Fruit fly (Drosophila melanogaster): Measurements from ENCODE around the gene CG44261.

Gene CG44261

dm6 chr3R:9365121-9365520 is 42.8 kb downstream of the CG44261 start, which contains the start of gene Srr:
Gene Srr (plus strand): TSS chr3R:9365398.
- no peak for TF ChIP-seq CG9948 (tag; optimal IDR thresholded peaks at IDR 0.05)
- no peak for TF ChIP-seq CG17806 (tag; optimal IDR thresholded peaks at IDR 0.05)
- TF ChIP-seq CG8159 (tag; optimal IDR thresholded peaks at IDR 0.05): no peak
- TF ChIP-seq Pif1B (GFP tag; optimal IDR thresholded peaks at IDR 0.05): no peak
- TF ChIP-seq CG14655 (GFP tag; optimal IDR thresholded peaks at IDR 0.05): no peak
- no peak for TF ChIP-seq CG34367 (tag; optimal IDR thresholded peaks at IDR 0.05)
- TF ChIP-seq CG12605 (GFP tag; IDR thresholded peaks at IDR 0.05): no peak
- no peak for TF ChIP-seq gl (tag; optimal IDR thresholded peaks at IDR 0.05)
- no peak for TF ChIP-seq Ets98B (GFP tag; IDR thresholded peaks at IDR 0.05)
- no peak for TF ChIP-seq CG32121 (GFP tag; IDR thresholded peaks at IDR 0.05)
- no peak for TF ChIP-seq CG8301 (tag; optimal IDR thresholded peaks at IDR 0.05)
- TF ChIP-seq Pif1A (GFP tag; optimal IDR thresholded peaks at IDR 0.05): no peak
- no peak for TF ChIP-seq EcR (GFP tag; optimal IDR thresholded peaks at IDR 0.05)
- no peak for TF ChIP-seq fd96Ca (GFP tag; IDR thresholded peaks at IDR 0.05)

dm6 chr3R:9363066-9363719 is 44.8 kb downstream of the CG44261 start, which contains the start of gene CG18473:
Gene CG18473 (plus strand): TSS chr3R:9363305.
- TF ChIP-seq CG34367 (tag; optimal IDR thresholded peaks at IDR 0.05) (no peak), gl (tag; optimal IDR thresholded peaks at IDR 0.05) (no peak), CG13204 (GFP tag; optimal IDR thresholded peaks at IDR 0.05) (no peak), CG4496 (GFP tag; IDR thresholded peaks at IDR 0.05) (no peak), CG17806 (tag; optimal IDR thresholded peaks at IDR 0.05) (no peak), Ets98B (GFP tag; IDR thresholded peaks at IDR 0.05) (no peak), rn (GFP tag; IDR thresholded peaks at IDR 0.05) (no peak), CG15710 (tag; optimal IDR thresholded peaks at IDR 0.05) (no peak), CG8301 (tag; optimal IDR thresholded peaks at IDR 0.05) (no peak), D1 (tag; optimal IDR thresholded peaks at IDR 0.05) (no peak), CG14655 (GFP tag; optimal IDR thresholded peaks at IDR 0.05) (no peak), Pif1B (GFP tag; optimal IDR thresholded peaks at IDR 0.05) (no peak), Snoo (tag; optimal IDR thresholded peaks at IDR 0.05) (no peak), CG12605 (GFP tag; IDR thresholded peaks at IDR 0.05) (no peak), CG10348 (GFP tag; IDR thresholded peaks at IDR 0.05) (no peak), CG8159 (tag; optimal IDR thresholded peaks at IDR 0.05) (no peak), fd96Ca (GFP tag; IDR thresholded peaks at IDR 0.05) (no peak), EcR (GFP tag; optimal IDR thresholded peaks at IDR 0.05) (no peak)

- TF ChIP-seq CG13204 (GFP tag; optimal IDR thresholded peaks at IDR 0.05) (no peak), fd96Ca (GFP tag; IDR thresholded peaks at IDR 0.05) (no peak), CG12605 (GFP tag; IDR thresholded peaks at IDR 0.05) (no peak), CG9948 (tag; optimal IDR thresholded peaks at IDR 0.05) (no peak), CG14655 (GFP tag; optimal IDR thresholded peaks at IDR 0.05) (no peak), CG8301 (tag; optimal IDR thresholded peaks at IDR 0.05) (no peak), CG8159 (tag; optimal IDR thresholded peaks at IDR 0.05) (no peak), CG10348 (GFP tag; IDR thresholded peaks at IDR 0.05) (no peak), CG15710 (tag; optimal IDR thresholded peaks at IDR 0.05) (no peak), CG4496 (GFP tag; IDR thresholded peaks at IDR 0.05) (no peak), CG17806 (tag; optimal IDR thresholded peaks at IDR 0.05) (no peak), CG34367 (tag; optimal IDR thresholded peaks at IDR 0.05) (no peak), Pif1B (GFP tag; optimal IDR thresholded peaks at IDR 0.05) (no peak), rn (GFP tag; IDR thresholded peaks at IDR 0.05) (no peak), Pif1A (GFP tag; optimal IDR thresholded peaks at IDR 0.05) (no peak), D1 (tag; optimal IDR thresholded peaks at IDR 0.05) (no peak), Ets98B (GFP tag; IDR thresholded peaks at IDR 0.05) (no peak; the same call in 1 of the 2 replicates), Snoo (tag; optimal IDR thresholded peaks at IDR 0.05) (no peak)
Observed at dm6 chr3R:9359393-9359792, 48.6 kb downstream of the CG44261 start.

All from whole organism, pupa.